Worm (Caenorhabditis elegans): ENCODE data around the gene spp-2.

ce11 chrX:7343747-7344146 lies 27.1 kb upstream of the spp-2 start, which contains the start of gene C07D8.5:
- TF ChIP-seq nhr-25 (tag; optimal IDR thresholded peaks at IDR 0.05): no peak
- TF ChIP-seq snpc-4 (tag; optimal IDR thresholded peaks at IDR 0.05): no peak
- TF ChIP-seq ceh-82 (tag; optimal IDR thresholded peaks at IDR 0.05): no peak
- TF ChIP-seq elt-2 (tag; optimal IDR thresholded peaks at IDR 0.05): no peak
- TF ChIP-seq pha-4 (tag; optimal IDR thresholded peaks at IDR 0.05): no peak
- no peak for TF ChIP-seq nhr-12 (tag; optimal IDR thresholded peaks at IDR 0.05)
- TF ChIP-seq nhr-237 (tag; optimal IDR thresholded peaks at IDR 0.05): no peak
- TF ChIP-seq unc-39 (tag; optimal IDR thresholded peaks at IDR 0.05): no peak
- no peak for TF ChIP-seq ceh-16 (tag; optimal IDR thresholded peaks at IDR 0.05)
- TF ChIP-seq nhr-23 (tag; optimal IDR thresholded peaks at IDR 0.05): no peak
